Worm (Caenorhabditis elegans) whole organism, early embryonic: ENCODE data around the gene pgap-3.

ENCODE experiments used
- ama-1 ChIP-seq: fragments of 150-350 bp; optimal IDR thresholded peaks from 2 replicates; lab custom pipeline; 2014
- scrt-1 ChIP-seq: fragments of 200-800 bp; sonication (Bioruptor generic); IDR thresholded peaks from 2 replicates; pipeline ENCODE4 v1.3.6; 2022; ENCODE audit warnings: missing genetic modification characterization, missing compliant biosample characterization

DNA sequence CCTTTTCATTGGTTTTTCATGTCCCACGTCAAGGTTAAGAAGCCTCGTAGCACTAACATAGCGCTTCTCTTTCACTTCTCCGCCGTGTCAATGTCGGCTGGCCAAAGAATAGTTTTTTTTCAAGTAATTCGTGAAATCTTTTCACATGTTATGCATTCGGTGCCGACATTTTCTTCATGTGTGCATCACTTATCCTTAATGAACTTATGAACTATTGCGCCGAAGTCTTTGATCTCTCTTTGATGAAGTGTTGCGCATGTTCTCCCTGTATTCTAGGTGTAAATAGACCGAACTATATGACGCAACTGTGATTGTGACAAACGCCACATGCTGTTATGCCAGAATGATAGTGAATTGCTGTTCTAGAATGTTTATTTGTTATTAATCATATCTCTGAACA is 25.6 kb downstream of the pgap-3 start:
- TF ChIP-seq scrt-1 (GFP tag; lab: Robert Waterston, UW), result no peak
- TF ChIP-seq ama-1 (lab: Kevin White, UChicago), result no peak
